Worm (Caenorhabditis elegans) whole organism, young adult: ENCODE measurements around the gene K05F6.12.
"Not testable (repeated sequence)": the region's sequence is repeated elsewhere in the genome, so short reads cannot be mapped to it uniquely, and the experiment has no call there.

Source experiments
- B0336.3 ChIP-seq: fragments of 200-800 bp; sonication (Bioruptor generic); IDR thresholded peaks from 2 replicates; pipeline ENCODE4 v1.3.6; 2022; ENCODE audit warnings: missing genetic modification characterization, missing compliant biosample characterization
- C06A6.2 ChIP-seq: fragments of 200-800 bp; sonication (Bioruptor generic); conservative IDR thresholded peaks from 2 replicates; pipeline ENCODE4 v1.3.6; 2022; ENCODE audit warnings: missing genetic modification characterization, missing compliant biosample characterization
- F22D6.2 ChIP-seq: sonication (generic microtip); optimal IDR thresholded peaks from 2 replicates; lab custom pipeline; 2016; ENCODE audit warnings: mild to moderate bottlenecking, missing genetic modification characterization, missing compliant biosample characterization
- F55B11.4 ChIP-seq: sonication (generic microtip); optimal IDR thresholded peaks from 2 replicates; lab custom pipeline; 2016; ENCODE audit warnings: missing compliant biosample characterization, missing genetic modification characterization, borderline replicate concordance; ENCODE audit not compliant: insufficient read depth
- T07F8.4 ChIP-seq: sonication (generic microtip); optimal IDR thresholded peaks from 2 replicates; lab custom pipeline; 2016; ENCODE audit warnings: mild to moderate bottlenecking, missing genetic modification characterization, moderate library complexity, missing compliant biosample characterization
- T26A5.8 ChIP-seq: sonication (generic microtip); optimal IDR thresholded peaks from 2 replicates; lab custom pipeline; 2016; ENCODE audit warnings: missing genetic modification characterization, missing compliant biosample characterization
- Y53G8AR.9 ChIP-seq: fragments of 200-800 bp; sonication (Bioruptor generic); conservative IDR thresholded peaks from 2 replicates; pipeline ENCODE4 v1.3.6; 2022; ENCODE audit warnings: missing genetic modification reagents, missing genetic modification characterization, missing compliant biosample characterization
- aptf-2 ChIP-seq: fragments of 200-800 bp; sonication (Bioruptor generic); conservative IDR thresholded peaks from 2 replicates; pipeline ENCODE4 v1.3.6; 2022; ENCODE audit warnings: missing genetic modification reagents, missing genetic modification characterization, missing compliant biosample characterization
- aptf-3 ChIP-seq: fragments of 200-800 bp; sonication (Bioruptor generic); IDR thresholded peaks from 2 replicates; pipeline ENCODE4 v1.3.6; 2022; ENCODE audit warnings: missing genetic modification characterization, missing compliant biosample characterization
- athp-1 ChIP-seq: sonication (generic microtip); optimal IDR thresholded peaks from 2 replicates; lab custom pipeline; 2017; ENCODE audit warnings: mild to moderate bottlenecking, missing genetic modification characterization, missing compliant biosample characterization
- attf-5 ChIP-seq: fragments of 200-800 bp; sonication (Bioruptor generic); optimal IDR thresholded peaks from 2 replicates; lab custom pipeline; 2018; ENCODE audit warnings: mild to moderate bottlenecking, missing genetic modification characterization, missing compliant biosample characterization
- bed-1 ChIP-seq: fragments of 200-800 bp; sonication (Bioruptor generic); IDR thresholded peaks from 2 replicates; pipeline ENCODE4 v1.3.6; 2022; ENCODE audit warnings: missing genetic modification reagents, missing genetic modification characterization, missing compliant biosample characterization
- ceh-79 ChIP-seq: sonication (generic microtip); optimal IDR thresholded peaks from 2 replicates; lab custom pipeline; 2017; ENCODE audit warnings: mild to moderate bottlenecking, missing genetic modification characterization, missing compliant biosample characterization
- die-1 ChIP-seq: sonication (generic microtip); optimal IDR thresholded peaks from 2 replicates; lab custom pipeline; 2016; ENCODE audit warnings: missing genotype, mild to moderate bottlenecking, missing genetic modification characterization, missing compliant biosample characterization
- egl-18 ChIP-seq: fragments of 200-800 bp; sonication (Bioruptor generic); IDR thresholded peaks from 2 replicates; pipeline ENCODE4 v1.3.6; 2022; ENCODE audit warnings: missing genetic modification reagents, missing genetic modification characterization, missing compliant biosample characterization
- egrh-3 ChIP-seq: fragments of 200-800 bp; sonication (Bioruptor generic); IDR thresholded peaks from 2 replicates; pipeline ENCODE4 v1.3.6; 2022; ENCODE audit warnings: missing genetic modification reagents, missing genetic modification characterization, missing compliant biosample characterization
- ekl-4 ChIP-seq: fragments of 200-800 bp; sonication (Bioruptor generic); IDR thresholded peaks from 2 replicates; pipeline ENCODE4 v1.3.6; 2022; ENCODE audit warnings: missing genetic modification reagents, missing genetic modification characterization, missing compliant biosample characterization
- ets-4 ChIP-seq: fragments of 200-800 bp; sonication (Bioruptor generic); optimal IDR thresholded peaks from 2 replicates; lab custom pipeline; 2018; ENCODE audit warnings: mild to moderate bottlenecking, missing genetic modification characterization, missing compliant biosample characterization
- gei-17 ChIP-seq: fragments of 200-800 bp; sonication (Bioruptor generic); optimal IDR thresholded peaks from 2 replicates; lab custom pipeline; 2018; ENCODE audit warnings: mild to moderate bottlenecking, missing genetic modification characterization, missing compliant biosample characterization
- hlh-26 ChIP-seq: fragments of 200-800 bp; sonication (Bioruptor generic); conservative IDR thresholded peaks from 2 replicates; pipeline ENCODE4 v1.3.6; 2022; ENCODE audit warnings: missing genetic modification reagents, missing genetic modification characterization, missing compliant biosample characterization
- hmg-1.2 ChIP-seq: fragments of 200-800 bp; sonication (Bioruptor generic); IDR thresholded peaks from 2 replicates; pipeline ENCODE4 v1.3.6; 2022; ENCODE audit warnings: missing genetic modification reagents, missing genetic modification characterization, missing compliant biosample characterization
- hsf-1 ChIP-seq: fragments of 200-800 bp; sonication (Bioruptor generic); IDR thresholded peaks from 2 replicates; pipeline ENCODE4 v1.3.6; 2022; ENCODE audit warnings: missing genetic modification reagents, missing genetic modification characterization, missing compliant biosample characterization
- let-526 ChIP-seq: fragments of 200-800 bp; sonication (Bioruptor generic); IDR thresholded peaks from 2 replicates; pipeline ENCODE4 v1.3.6; 2022; ENCODE audit warnings: missing genetic modification reagents, missing genetic modification characterization, missing compliant biosample characterization
- lin-40 ChIP-seq: sonication (generic microtip); optimal IDR thresholded peaks from 2 replicates; lab custom pipeline; 2016; ENCODE audit warnings: missing genetic modification characterization, mild to moderate bottlenecking, missing compliant biosample characterization, missing genotype, missing genetic modification reagents
- lin-54 ChIP-seq: fragments of 200-800 bp; sonication (Bioruptor generic); optimal IDR thresholded peaks from 2 replicates; lab custom pipeline; 2018; ENCODE audit warnings: mild to moderate bottlenecking, missing genetic modification characterization, missing compliant biosample characterization
- lsl-1 ChIP-seq: fragments of 200-800 bp; sonication (Bioruptor generic); optimal IDR thresholded peaks from 2 replicates; lab custom pipeline; 2018; ENCODE audit warnings: mild to moderate bottlenecking, missing genetic modification characterization, moderate library complexity, missing compliant biosample characterization
- madf-6 ChIP-seq: fragments of 200-800 bp; sonication (Bioruptor generic); IDR thresholded peaks from 2 replicates; pipeline ENCODE4 v1.3.6; 2022; ENCODE audit warnings: missing genetic modification reagents, missing genetic modification characterization, missing compliant biosample characterization
- nfyb-1 ChIP-seq: fragments of 200-800 bp; sonication (Bioruptor generic); IDR thresholded peaks from 2 replicates; pipeline ENCODE4 v1.3.6; 2022; ENCODE audit warnings: missing genetic modification reagents, missing genetic modification characterization, missing compliant biosample characterization
- nhr-80 ChIP-seq: sonication (generic microtip); optimal IDR thresholded peaks from 2 replicates; lab custom pipeline; 2016; ENCODE audit warnings: missing genetic modification characterization, missing compliant biosample characterization
- repo-1 ChIP-seq: sonication (generic microtip); optimal IDR thresholded peaks from 2 replicates; lab custom pipeline; 2017; ENCODE audit warnings: mild to moderate bottlenecking, missing genetic modification characterization, missing compliant biosample characterization
- sdz-38 ChIP-seq: sonication (generic microtip); optimal IDR thresholded peaks from 2 replicates; lab custom pipeline; 2016; ENCODE audit warnings: missing genotype, missing genetic modification characterization, missing compliant biosample characterization
- tbx-9 ChIP-seq: sonication (generic microtip); optimal IDR thresholded peaks from 2 replicates; lab custom pipeline; 2016; ENCODE audit warnings: borderline replicate concordance, missing genetic modification characterization, inconsistent platforms, missing compliant biosample characterization
- unc-62 ChIP-seq: fragments of 150-350 bp; optimal IDR thresholded peaks from 2 replicates; lab custom pipeline; 2014; ENCODE audit warnings: missing biosample characterization, missing genetic modification reagents, missing genetic modification characterization
- xnd-1 ChIP-seq: sonication (generic microtip); optimal IDR thresholded peaks from 2 replicates; lab custom pipeline; 2016; ENCODE audit warnings: missing genotype, missing genetic modification reagents, missing genetic modification characterization, missing compliant biosample characterization
- ztf-25 ChIP-seq: fragments of 200-800 bp; sonication (Bioruptor generic); IDR thresholded peaks from 2 replicates; pipeline ENCODE4 v1.3.6; 2022; ENCODE audit warnings: missing genetic modification reagents, missing genetic modification characterization, missing compliant biosample characterization
- ztf-26 ChIP-seq: sonication (generic microtip); optimal IDR thresholded peaks from 2 replicates; lab custom pipeline; 2017; ENCODE audit warnings: missing genetic modification characterization, missing compliant biosample characterization
- ztf-28 ChIP-seq: fragments of 200-800 bp; sonication (Bioruptor generic); IDR thresholded peaks from 2 replicates; pipeline ENCODE4 v1.3.6; 2022; ENCODE audit warnings: missing genetic modification reagents, missing genetic modification characterization, missing compliant biosample characterization

K05F6.12 gene

DNA sequence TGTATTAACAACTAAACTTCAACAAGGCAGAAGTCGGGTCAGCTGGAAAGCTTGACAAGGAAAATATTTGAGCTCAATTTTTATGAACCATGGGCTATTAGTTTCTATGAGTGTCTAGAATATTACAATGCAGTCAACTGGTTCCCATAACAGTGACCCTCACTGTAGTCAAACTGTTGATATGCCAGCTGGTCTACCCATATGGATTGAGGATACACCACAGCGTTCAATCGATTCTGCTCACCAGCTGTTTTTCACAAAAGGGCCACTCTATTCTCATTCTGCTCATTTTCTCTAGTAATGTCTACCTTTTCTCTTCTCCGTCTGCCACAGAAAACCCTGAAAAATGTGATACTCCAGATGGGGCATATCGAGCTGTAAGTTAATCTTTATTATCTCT, 8.4 kb upstream of the K05F6.12 start, which contains the start of gene fbxb-42 (continued):
- TF ChIP-seq egrh-3 (GFP tag; lab: Robert Waterston, UW) = no peak
- no peak for TF ChIP-seq xnd-1 (tag; lab: Kevin White, UChicago)
- TF ChIP-seq, all 124 proteins: peak for 0

ce11 chrII:1538589-1538988, 7.1 kb upstream of the K05F6.12 start, which contains the start of gene fbxb-44:
Gene fbxb-44 (plus strand): TSS chrII:1538889.
- TF ChIP-seq ceh-79 (tag; lab: Kevin White, UChicago) (no peak), aptf-2 (GFP tag; lab: Robert Waterston, UW) (no peak), lsl-1 (GFP tag; lab: Kevin White, UChicago) (no peak), tbx-9 (tag; lab: Kevin White, UChicago) (no peak), Y53G8AR.9 (GFP tag; lab: Robert Waterston, UW) (no peak), athp-1 (tag; lab: Kevin White, UChicago) (no peak), bed-1 (no peak), lin-54 (GFP tag; lab: Kevin White, UChicago) (no peak), F55B11.4 (tag; lab: Kevin White, UChicago) (no peak), T07F8.4 (tag; lab: Kevin White, UChicago) (no peak), attf-5 (GFP tag; lab: Kevin White, UChicago) (no peak), C06A6.2 (no peak), ztf-25 (GFP tag; lab: Robert Waterston, UW) (no peak)

- not testable (repeated sequence) for TF ChIP-seq ztf-26; B0336.3 (GFP tag; lab: Robert Waterston, UW); lin-54 (GFP tag; lab: Kevin White, UChicago)
Measured at ce11 chrII:1540628-1541027, 5.1 kb upstream of the K05F6.12 start, which contains the start of gene poml-4. Gene poml-4 (plus strand): TSS chrII:1540928.

ce11 chrII:1543182-1543581, 2.5 kb upstream of the K05F6.12 start, which contains the start of gene K05F6.4:
Gene K05F6.4 (plus strand): TSS chrII:1543482.
- TF ChIP-seq hsf-1 (GFP tag; lab: Robert Waterston, UW); nhr-80 (tag; lab: Kevin White, UChicago); die-1 (tag; lab: Kevin White, UChicago): not testable (repeated sequence)
- TF ChIP-seq, all 124 proteins: peak for 0; not testable (repeated sequence) for 124

DNA sequence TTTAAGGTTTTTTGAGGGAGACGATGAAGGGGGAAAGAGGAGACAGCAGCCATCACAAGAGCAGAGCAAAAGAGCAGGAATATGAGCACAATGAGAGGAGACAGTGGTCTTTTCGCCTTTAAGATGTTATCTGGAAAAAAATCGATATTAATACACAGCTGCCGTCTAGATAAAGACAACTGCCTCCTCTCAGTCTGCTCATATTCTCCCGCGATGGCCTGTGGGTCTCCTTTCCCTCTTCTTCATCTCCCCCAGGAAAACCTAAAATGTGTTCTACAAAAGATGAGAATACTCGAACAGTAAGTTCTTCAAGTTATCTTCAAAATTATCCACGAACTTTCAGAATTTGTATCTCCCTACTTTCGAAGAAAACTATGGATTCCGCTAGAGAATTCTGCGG, 4.8 kb downstream of the K05F6.12 start, which contains the start of the genes fbxb-52 and fbxb-51:
Gene fbxb-52, minus strand, starts transcription at position 101 of the 400 bp plus-strand sequence.
Gene fbxb-51, plus strand, starts transcription at position 212 of the 400 bp plus-strand sequence.
- no peak for TF ChIP-seq lin-54 (GFP tag; lab: Kevin White, UChicago)
- TF ChIP-seq lin-40 (tag; lab: Kevin White, UChicago) = no peak

- not testable (repeated sequence) for TF ChIP-seq hmg-1.2; egrh-3 (GFP tag; lab: Robert Waterston, UW); hlh-26 (GFP tag; lab: Robert Waterston, UW)
Measured at ce11 chrII:1556217-1556616, 10.5 kb downstream of the K05F6.12 start, which contains the start of the genes fbxb-54 and fbxb-50. Gene fbxb-54 (minus strand): TSS chrII:1556317. Gene fbxb-50 (plus strand): TSS chrII:1556443.

ce11 chrII:1560839-1561238, 15.1 kb downstream of the K05F6.12 start:
- TF ChIP-seq aptf-3 (GFP tag; lab: Robert Waterston, UW) = no peak
- no peak for TF ChIP-seq egl-18 (GFP tag; lab: Robert Waterston, UW)
- no peak for TF ChIP-seq gei-17
- no peak for TF ChIP-seq let-526 (GFP tag; lab: Robert Waterston, UW)
- no peak for TF ChIP-seq lin-54 (GFP tag; lab: Kevin White, UChicago)
- TF ChIP-seq sdz-38 = no peak
- no peak for TF ChIP-seq nfyb-1 (GFP tag; lab: Robert Waterston, UW)
- no peak for TF ChIP-seq F22D6.2 (tag; lab: Kevin White, UChicago)
- TF ChIP-seq unc-62 (GFP tag; lab: Kevin White, UChicago) = no peak
- no peak for TF ChIP-seq ets-4
- TF ChIP-seq ztf-28 (GFP tag; lab: Robert Waterston, UW) = no peak
- TF ChIP-seq T26A5.8 (tag; lab: Kevin White, UChicago) = no peak
- no peak for TF ChIP-seq repo-1
- TF ChIP-seq F55B11.4 (tag; lab: Kevin White, UChicago) = no peak
- no peak for TF ChIP-seq hmg-1.2
- no peak for TF ChIP-seq ekl-4 (GFP tag; lab: Robert Waterston, UW)
- TF ChIP-seq madf-6 (GFP tag; lab: Robert Waterston, UW) = no peak
